Fruit fly (Drosophila melanogaster) whole organism, embryonic: ENCODE results near the gene CG6432.

Experiments
- Antp ChIP-seq: fragments of 200-800 bp; sonication (Bioruptor generic); optimal IDR thresholded peaks from 3 replicates; lab custom pipeline; 2016; ENCODE audit warnings: missing biosample characterization, missing genetic modification characterization
- B-H2 ChIP-seq: fragments of 200-800 bp; sonication (Bioruptor generic); optimal IDR thresholded peaks from 2 replicates; lab custom pipeline; 2018; ENCODE audit warnings: missing biosample characterization, mild to moderate bottlenecking, missing genetic modification characterization
- CG1024 ChIP-seq: fragments of 200-800 bp; sonication (Bioruptor generic); IDR thresholded peaks from 2 replicates; pipeline ENCODE4 v1.3.6; 2022; ENCODE audit warnings: missing biosample characterization, missing genetic modification characterization
- CG10654 ChIP-seq: fragments of 200-800 bp; sonication (Bioruptor generic); optimal IDR thresholded peaks from 2 replicates; lab custom pipeline; 2016; ENCODE audit warnings: missing biosample characterization, missing genetic modification characterization
- CG11504 ChIP-seq: fragments of 200-800 bp; sonication (Bioruptor generic); optimal IDR thresholded peaks from 3 replicates; lab custom pipeline; 2019; ENCODE audit warnings: missing biosample characterization, mild to moderate bottlenecking, missing genetic modification characterization, moderate library complexity
- CG12236 ChIP-seq: fragments of 200-800 bp; sonication (Bioruptor generic); optimal IDR thresholded peaks from 2 replicates; lab custom pipeline; 2016; ENCODE audit warnings: missing biosample characterization, missing genetic modification characterization
- CG1647 ChIP-seq: fragments of 200-800 bp; sonication (Bioruptor generic); optimal IDR thresholded peaks from 3 replicates; lab custom pipeline; 2016; ENCODE audit warnings: missing biosample characterization, missing genetic modification characterization
- CG16813 ChIP-seq: fragments of 200-800 bp; sonication (Bioruptor generic); IDR thresholded peaks from 3 replicates; pipeline ENCODE4 v1.3.6; 2022; ENCODE audit warnings: missing biosample characterization, missing genetic modification characterization; ENCODE audit not compliant: partially characterized antibody
- CG17359 ChIP-seq: fragments of 200-800 bp; sonication (Bioruptor generic); optimal IDR thresholded peaks from 3 replicates; lab custom pipeline; 2018; ENCODE audit warnings: missing biosample characterization, mild to moderate bottlenecking, missing genetic modification characterization, moderate library complexity
- CG2120 ChIP-seq: fragments of 200-800 bp; sonication (Bioruptor generic); optimal IDR thresholded peaks from 3 replicates; lab custom pipeline; 2016; ENCODE audit warnings: missing biosample characterization, missing genetic modification characterization
- CG2678 ChIP-seq: fragments of 200-800 bp; sonication (Bioruptor generic); optimal IDR thresholded peaks from 3 replicates; lab custom pipeline; 2019; ENCODE audit warnings: missing biosample characterization, mild to moderate bottlenecking, missing genetic modification characterization, moderate library complexity
- CG32767 ChIP-seq: fragments of 200-800 bp; sonication (Bioruptor generic); IDR thresholded peaks from 2 replicates; pipeline ENCODE4 v1.3.6; 2022; ENCODE audit warnings: missing biosample characterization, missing genetic modification characterization
- CG4360 ChIP-seq: fragments of 200-800 bp; sonication (Bioruptor generic); IDR thresholded peaks from 2 replicates; pipeline ENCODE4 v1.3.6; 2022; ENCODE audit warnings: missing biosample characterization, missing genetic modification characterization
- CG6689 ChIP-seq: fragments of 200-800 bp; sonication (Bioruptor generic); IDR thresholded peaks from 2 replicates; pipeline ENCODE4 v1.3.6; 2022; ENCODE audit warnings: missing biosample characterization, missing genetic modification characterization
- CG7839 ChIP-seq: fragments of 200-800 bp; sonication (Bioruptor generic); optimal IDR thresholded peaks from 3 replicates; lab custom pipeline; 2018; ENCODE audit warnings: missing biosample characterization, mild to moderate bottlenecking, missing genetic modification characterization, moderate library complexity
- CG8290 ChIP-seq, 3 experiments: fragments of 200-800 bp; sonication (Bioruptor generic); optimal IDR thresholded peaks; 2 replicates each; lab custom pipeline; 2016 to 2019; ENCODE audit warnings: missing biosample characterization in 3 of 3, missing genetic modification characterization in 3 of 3, mild to moderate bottlenecking in 2 of 3, moderate library complexity in 1 of 3
- CG8765 ChIP-seq: fragments of 200-800 bp; sonication (Bioruptor generic); IDR thresholded peaks from 2 replicates; pipeline ENCODE4 v1.3.6; 2022; ENCODE audit warnings: missing biosample characterization, missing genetic modification characterization
- CG9609 ChIP-seq: fragments of 200-800 bp; sonication (Bioruptor generic); optimal IDR thresholded peaks from 3 replicates; lab custom pipeline; 2016; ENCODE audit warnings: missing biosample characterization, missing genetic modification characterization
- CG9817 ChIP-seq: fragments of 200-800 bp; sonication (Bioruptor generic); optimal IDR thresholded peaks from 2 replicates; lab custom pipeline; 2018; ENCODE audit warnings: missing biosample characterization, mild to moderate bottlenecking, missing genetic modification characterization, moderate library complexity
- CTCF ChIP-seq: fragments of 200-800 bp; sonication (Bioruptor generic); optimal IDR thresholded peaks from 2 replicates; lab custom pipeline; 2017; ENCODE audit warnings: missing biosample characterization, mild to moderate bottlenecking, missing genetic modification characterization, moderate library complexity
- Ets65A ChIP-seq: fragments of 200-800 bp; sonication (Bioruptor generic); peaks from one replicate; lab custom pipeline; 2016; ENCODE audit warnings: missing biosample characterization, missing genetic modification characterization
- HLH3B ChIP-seq: fragments of 200-800 bp; sonication (Bioruptor generic); IDR thresholded peaks from 2 replicates; pipeline ENCODE4 v1.3.6; 2022; ENCODE audit warnings: missing biosample characterization, missing genetic modification characterization
- HLH4C ChIP-seq: fragments of 200-800 bp; sonication (Bioruptor generic); IDR thresholded peaks from 3 replicates; pipeline ENCODE4 v1.3.6; 2022; ENCODE audit warnings: missing biosample characterization, missing genetic modification characterization; ENCODE audit not compliant: partially characterized antibody
- HmgD ChIP-seq: fragments of 200-800 bp; sonication (Bioruptor generic); optimal IDR thresholded peaks from 3 replicates; lab custom pipeline; 2016; ENCODE audit warnings: missing biosample characterization, missing genetic modification characterization
- MTF-1 ChIP-seq: fragments of 200-800 bp; sonication (Bioruptor generic); optimal IDR thresholded peaks from 2 replicates; lab custom pipeline; 2018; ENCODE audit warnings: missing biosample characterization, mild to moderate bottlenecking, missing genetic modification characterization, borderline replicate concordance
- Nf-YB ChIP-seq: fragments of 200-800 bp; sonication (Bioruptor generic); optimal IDR thresholded peaks from 3 replicates; lab custom pipeline; 2019; ENCODE audit warnings: missing biosample characterization, mild to moderate bottlenecking, missing genetic modification characterization, moderate library complexity
- Oaz ChIP-seq: fragments of 200-800 bp; sonication (Bioruptor generic); IDR thresholded peaks from 2 replicates; pipeline ENCODE4 v1.3.6; 2022; ENCODE audit warnings: missing biosample characterization, missing genetic modification characterization
- Sry-β ChIP-seq: fragments of 200-800 bp; sonication (Bioruptor generic); optimal IDR thresholded peaks from 2 replicates; lab custom pipeline; 2018; ENCODE audit warnings: missing biosample characterization, mild to moderate bottlenecking, missing genetic modification characterization, moderate library complexity
- amos ChIP-seq: fragments of 200-800 bp; sonication (Bioruptor generic); IDR thresholded peaks from 2 replicates; pipeline ENCODE4 v1.3.6; 2022; ENCODE audit warnings: missing biosample characterization, missing genetic modification characterization; ENCODE audit not compliant: partially characterized antibody
- aop ChIP-seq: fragments of 200-800 bp; sonication (Bioruptor generic); IDR thresholded peaks from 2 replicates; pipeline ENCODE4 v1.3.6; 2022; ENCODE audit warnings: missing biosample characterization, missing genetic modification characterization
- ash1 ChIP-seq: fragments of 200-800 bp; sonication (Bioruptor generic); optimal IDR thresholded peaks from 2 replicates; lab custom pipeline; 2018; ENCODE audit warnings: missing biosample characterization, mild to moderate bottlenecking, missing genetic modification characterization
- br ChIP-seq: fragments of >200 bp; optimal IDR thresholded peaks from 2 replicates; lab custom pipeline; 2017
- crc ChIP-seq: fragments of 200-800 bp; sonication (Bioruptor generic); optimal IDR thresholded peaks from 2 replicates; lab custom pipeline; 2016; ENCODE audit warnings: missing biosample characterization, missing genetic modification characterization
- croc ChIP-seq: fragments of 200-800 bp; sonication (Bioruptor generic); conservative IDR thresholded peaks from 3 replicates; pipeline ENCODE4 v1.3.6; 2022; ENCODE audit warnings: missing biosample characterization, missing genetic modification characterization
- danr ChIP-seq: fragments of 200-800 bp; sonication (Bioruptor generic); IDR thresholded peaks from 2 replicates; pipeline ENCODE4 v1.3.6; 2022; ENCODE audit warnings: missing biosample characterization, missing genetic modification characterization
- dysf ChIP-seq: fragments of 200-800 bp; sonication (Bioruptor generic); IDR thresholded peaks from 3 replicates; pipeline ENCODE4 v1.3.6; 2022; ENCODE audit warnings: missing biosample characterization, missing genetic modification characterization
- exex ChIP-seq: fragments of 200-800 bp; sonication (Bioruptor generic); optimal IDR thresholded peaks from 4 replicates; lab custom pipeline; 2018; ENCODE audit warnings: missing biosample characterization, mild to moderate bottlenecking, missing genetic modification characterization, moderate library complexity
- eyg ChIP-seq: fragments of 200-800 bp; sonication (Bioruptor generic); optimal IDR thresholded peaks from 3 replicates; lab custom pipeline; 2016; ENCODE audit warnings: missing biosample characterization, missing genetic modification characterization
- hbn ChIP-seq: fragments of 200-800 bp; sonication (Bioruptor generic); IDR thresholded peaks from 2 replicates; pipeline ENCODE4 v1.3.6; 2022; ENCODE audit warnings: missing biosample characterization, missing genetic modification characterization; ENCODE audit not compliant: partially characterized antibody
- kni ChIP-seq: fragments of 200-800 bp; sonication (Bioruptor generic); optimal IDR thresholded peaks from 3 replicates; lab custom pipeline; 2017; ENCODE audit warnings: mild to moderate bottlenecking, missing biosample characterization, missing genetic modification reagents, missing genetic modification characterization
- lab ChIP-seq: fragments of 200-800 bp; sonication (Bioruptor generic); optimal IDR thresholded peaks from 3 replicates; lab custom pipeline; 2017; ENCODE audit warnings: missing biosample characterization, missing genetic modification characterization, mild to moderate bottlenecking, moderate library complexity, missing genetic modification reagents
- nau ChIP-seq: fragments of 200-800 bp; sonication (Bioruptor generic); optimal IDR thresholded peaks from 3 replicates; lab custom pipeline; 2017; ENCODE audit warnings: missing biosample characterization, mild to moderate bottlenecking, missing genetic modification characterization, missing genetic modification reagents
- nerfin-2 ChIP-seq: fragments of 200-800 bp; sonication (Bioruptor generic); IDR thresholded peaks from 2 replicates; pipeline ENCODE4 v1.3.6; 2022; ENCODE audit warnings: missing biosample characterization, missing genetic modification characterization; ENCODE audit not compliant: partially characterized antibody
- phol ChIP-seq: fragments of 200-800 bp; sonication (Bioruptor generic); optimal IDR thresholded peaks from 3 replicates; lab custom pipeline; 2018; ENCODE audit warnings: missing biosample characterization, mild to moderate bottlenecking, missing genetic modification characterization, moderate library complexity
- row ChIP-seq: fragments of 200-800 bp; sonication (Bioruptor generic); IDR thresholded peaks from 3 replicates; pipeline ENCODE4 v1.3.6; 2022; ENCODE audit warnings: missing biosample characterization, missing genetic modification characterization
- slp2 ChIP-seq: fragments of 200-800 bp; sonication (Bioruptor generic); optimal IDR thresholded peaks from 2 replicates; lab custom pipeline; 2016; ENCODE audit warnings: missing biosample characterization, missing genetic modification characterization
- sqz ChIP-seq: fragments of 200-800 bp; sonication (Bioruptor generic); optimal IDR thresholded peaks from 3 replicates; lab custom pipeline; 2018; ENCODE audit warnings: missing biosample characterization, mild to moderate bottlenecking, missing genetic modification characterization
- tup ChIP-seq: fragments of 200-800 bp; sonication (Bioruptor generic); optimal IDR thresholded peaks from 2 replicates; lab custom pipeline; 2016; ENCODE audit warnings: missing biosample characterization, mild to moderate bottlenecking, missing genetic modification characterization, moderate library complexity
- unpg ChIP-seq: fragments of 200-800 bp; sonication (Bioruptor generic); optimal IDR thresholded peaks from 3 replicates; lab custom pipeline; 2018; ENCODE audit warnings: missing biosample characterization, mild to moderate bottlenecking, missing genetic modification characterization, moderate library complexity
- zfh1 ChIP-seq: fragments of 200-800 bp; sonication (Bioruptor generic); IDR thresholded peaks from 3 replicates; pipeline ENCODE4 v1.3.6; 2022; ENCODE audit warnings: missing biosample characterization, missing genetic modification characterization

The CG6432 gene

DNA sequence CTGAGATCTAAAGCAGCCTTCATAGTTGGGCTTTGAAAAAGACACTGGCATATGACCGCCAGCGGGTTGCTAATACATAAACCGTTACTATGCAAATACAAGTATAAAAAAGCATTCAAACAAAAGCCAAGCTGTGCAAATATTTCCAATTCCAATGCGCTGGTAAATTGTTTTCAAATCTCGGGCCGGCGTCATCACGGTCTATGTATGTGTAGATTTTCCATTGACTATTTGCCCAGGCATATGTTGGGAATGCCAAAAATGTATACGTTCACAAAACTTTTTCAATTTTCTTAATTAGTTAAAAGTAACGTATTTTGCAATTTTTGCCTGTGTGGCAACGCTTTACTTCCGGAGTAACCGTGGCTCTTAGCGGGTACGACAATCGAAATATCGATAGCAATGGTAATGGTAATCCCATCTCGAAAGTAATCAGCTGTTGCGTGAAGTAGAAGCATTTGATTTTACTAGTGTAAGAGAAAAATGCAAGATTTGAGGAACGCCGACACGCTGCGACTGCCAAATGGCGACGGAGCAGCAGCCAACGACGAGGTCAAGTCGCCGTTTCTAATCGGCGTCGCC, 46.9 kb upstream of the CG6432 start, which contains the start of the genes CG34290 and Uck (continued):
- TF ChIP-seq danr (GFP tag; lab: Robert Waterston, UW), result no peak
- peak; percentile 80 for TF ChIP-seq eyg (GFP tag; lab: Kevin White, UChicago)
- peak; percentile 28 for TF ChIP-seq Sry-β (GFP tag; lab: Kevin White, UChicago)
- TF ChIP-seq CG10654 (GFP tag; lab: Kevin White, UChicago), result peak; percentile 54
- TF ChIP-seq CG12236 (GFP tag; lab: Kevin White, UChicago), result peak; percentile 72
- TF ChIP-seq crc (GFP tag; lab: Kevin White, UChicago), result peak; percentile 69
- TF ChIP-seq Oaz, result peak; percentile 51; the same call in 1 of the 2 replicates
- TF ChIP-seq CG7839, result peak; percentile 66
- TF ChIP-seq nau (GFP tag; lab: Kevin White, UChicago), result peak; percentile 86
- TF ChIP-seq CG8290 (GFP tag; optimal IDR thresholded peaks at IDR 0.05; lab: Kevin White, UChicago), result peak; percentile 42
- TF ChIP-seq CG8290 (tag; optimal IDR thresholded peaks at IDR 0.05; lab: Kevin White, UChicago), result peak; percentile 41 to 89
- peak; percentile 71 for TF ChIP-seq CG11504 (tag; lab: Kevin White, UChicago)
- peak; percentile 83 for TF ChIP-seq ash1 (GFP tag; lab: Kevin White, UChicago)
- TF ChIP-seq HLH4C (GFP tag; lab: Robert Waterston, UW), result peak; percentile 70
- peak; percentile 89 for TF ChIP-seq MTF-1 (GFP tag; lab: Kevin White, UChicago)
- peak; percentile 59 for TF ChIP-seq Antp (GFP tag; lab: Kevin White, UChicago)
- peak; percentile 75 for TF ChIP-seq kni (GFP tag; lab: Kevin White, UChicago)
- TF ChIP-seq hbn (GFP tag; lab: Robert Waterston, UW), result peak; percentile 85
- peak; percentile 76 for TF ChIP-seq zfh1 (GFP tag; lab: Robert Waterston, UW)
- TF ChIP-seq aop, result peak; percentile 97
- peak; percentile 78 for TF ChIP-seq CG1647 (GFP tag; lab: Kevin White, UChicago)
- TF ChIP-seq dysf (GFP tag; lab: Robert Waterston, UW), result peak; percentile 75; the same call in 2 of the 3 replicates
- peak; percentile 58 for TF ChIP-seq CTCF (GFP tag; lab: Kevin White, UChicago)
- TF ChIP-seq row (GFP tag; lab: Robert Waterston, UW), result peak; percentile 52; the same call in 2 of the 3 replicates
- TF ChIP-seq exex (tag; lab: Kevin White, UChicago), result peak; percentile 69
- peak; percentile 77 for TF ChIP-seq CG16813 (GFP tag; lab: Robert Waterston, UW)
- peak; percentile 80 for TF ChIP-seq phol
- no peak for TF ChIP-seq br (lab: Kevin White, UChicago)
- peak; percentile 71 for TF ChIP-seq CG17359 (tag; lab: Kevin White, UChicago)
- no peak for TF ChIP-seq CG1024
- peak; percentile 53 for TF ChIP-seq CG6689 (GFP tag; lab: Robert Waterston, UW)
- TF ChIP-seq CG9817 (tag; lab: Kevin White, UChicago), result peak; percentile 68
- TF ChIP-seq CG8765 (GFP tag; lab: Robert Waterston, UW), result no peak
- peak; percentile 74 for TF ChIP-seq slp2 (GFP tag; lab: Kevin White, UChicago)
- peak; percentile 72 for TF ChIP-seq HLH3B
- TF ChIP-seq CG2120 (GFP tag; lab: Kevin White, UChicago), result peak; percentile 61
- TF ChIP-seq amos (GFP tag; lab: Robert Waterston, UW), result peak; percentile 87
- peak; percentile 89 for TF ChIP-seq B-H2 (GFP tag; lab: Kevin White, UChicago)
- TF ChIP-seq HmgD (GFP tag; lab: Kevin White, UChicago), result peak; percentile 78
- peak; percentile 99 for TF ChIP-seq Ets65A (GFP tag; lab: Kevin White, UChicago)
- TF ChIP-seq croc (GFP tag; lab: Robert Waterston, UW), result no peak
- peak; percentile 43 for TF ChIP-seq sqz (GFP tag; lab: Kevin White, UChicago)
- no peak for TF ChIP-seq tup
- TF ChIP-seq CG32767 (GFP tag; lab: Robert Waterston, UW), result 0 out of 2 replicates have a peak, but pooled peaks have one; percentile 18
- peak; percentile 65 for TF ChIP-seq unpg (GFP tag; lab: Kevin White, UChicago)
- peak; percentile 63 for TF ChIP-seq nerfin-2 (GFP tag; lab: Robert Waterston, UW)
- TF ChIP-seq CG9609 (GFP tag; lab: Kevin White, UChicago), result peak; percentile 71
- peak; percentile 63 for TF ChIP-seq Nf-YB (GFP tag; lab: Kevin White, UChicago)
- 0 out of 2 replicates have a peak, but pooled peaks have one; percentile 18 for TF ChIP-seq CG4360 (GFP tag; lab: Robert Waterston, UW)
- peak; percentile 93 for TF ChIP-seq lab (GFP tag; lab: Kevin White, UChicago)
- TF ChIP-seq CG2678, result peak; percentile 68
